Fruit fly (Drosophila melanogaster): ENCODE data around the gene pan.

DNA sequence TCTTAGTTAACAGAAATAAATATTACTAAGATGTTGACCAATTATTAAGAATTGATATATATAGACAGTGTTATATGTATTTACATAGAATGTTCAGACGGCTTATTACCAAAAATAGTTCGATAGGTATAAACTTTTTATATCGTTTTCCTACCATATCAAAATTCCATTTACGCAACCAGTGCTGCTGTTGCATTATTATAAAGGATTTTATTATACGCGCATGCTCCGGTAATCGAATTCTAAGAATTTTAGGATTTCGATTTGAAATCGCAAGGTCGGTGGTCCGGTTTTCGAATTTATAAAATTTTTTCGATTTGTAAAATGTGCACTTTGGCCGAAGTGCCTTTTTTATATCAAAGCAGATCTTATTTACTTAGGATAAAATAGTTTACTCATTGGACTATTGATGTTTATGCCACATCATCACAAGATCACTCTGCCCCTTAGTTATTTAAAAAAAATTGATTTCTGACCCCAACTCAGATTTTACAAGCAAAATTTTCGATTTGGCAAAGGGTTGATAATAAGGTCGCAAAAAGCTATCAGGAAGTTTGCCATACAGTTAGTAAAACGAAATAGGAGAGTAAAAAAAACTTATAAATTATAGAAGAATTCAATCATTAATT, 60.6 kb downstream of the pan start, which contains the start of gene Ank:
- TF ChIP-seq psq (optimal IDR thresholded peaks at IDR 0.05) (no peak), CG8478 (optimal IDR thresholded peaks at IDR 0.05) (no peak), Dll (optimal IDR thresholded peaks at IDR 0.05) (no peak), pan (optimal IDR thresholded peaks at IDR 0.05) (no peak), usp (GFP tag; optimal IDR thresholded peaks at IDR 0.05) (no peak), EcR (GFP tag; optimal IDR thresholded peaks at IDR 0.05) (no peak)
